Fruit fly (Drosophila melanogaster): ENCODE results near the gene CG13312.
A peak's percentile ranks its signal among the peaks of the same experiment; 100 is the strongest.

Gene CG13312

DNA sequence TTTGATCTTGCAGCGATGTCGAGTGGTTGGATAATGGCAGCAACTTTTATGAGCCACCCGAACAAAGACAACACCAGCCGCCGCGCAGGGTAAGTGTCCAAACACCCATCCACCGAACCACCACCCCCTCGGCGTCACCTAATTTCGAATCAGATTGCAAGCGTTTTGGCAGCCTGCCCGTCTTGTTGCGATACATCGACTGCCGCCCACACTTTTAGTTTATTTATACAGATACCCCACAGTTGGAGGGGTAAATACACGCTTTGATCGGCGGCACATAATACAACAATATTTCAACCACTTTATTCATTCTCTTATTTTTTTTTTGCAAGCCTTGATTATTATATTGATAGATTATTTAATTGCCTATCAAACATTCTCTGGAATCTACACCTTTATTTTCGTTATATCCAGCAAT lies 44.0 kb downstream of the CG13312 start (continued):
- TF ChIP-seq Hr78 (GFP tag; optimal IDR thresholded peaks at IDR 0.05): no peak
- TF ChIP-seq BEAF-32 (GFP tag; optimal IDR thresholded peaks at IDR 0.05): no peak
- TF ChIP-seq her (GFP tag; optimal IDR thresholded peaks at IDR 0.05): no peak
- peak; percentile 60 for TF ChIP-seq gem (tag; optimal IDR thresholded peaks at IDR 0.05)
- TF ChIP-seq Atf6 (GFP tag; IDR thresholded peaks at IDR 0.05): peak; percentile 65; the same call in 1 of the 2 replicates
- peak; percentile 3 for TF ChIP-seq D19A (tag; optimal IDR thresholded peaks at IDR 0.05)
- no peak for TF ChIP-seq CG18764 (GFP tag; optimal IDR thresholded peaks at IDR 0.05)
- no peak for TF ChIP-seq Stat92E (GFP tag; optimal IDR thresholded peaks at IDR 0.05)
- TF ChIP-seq Dll (GFP tag; IDR thresholded peaks at IDR 0.05; ENCODE audit: partially characterized antibody): 0 out of 4 replicates have a peak, but pooled peaks have one; percentile 46
- no peak for TF ChIP-seq MTF-1 (GFP tag; optimal IDR thresholded peaks at IDR 0.05; ENCODE audit: borderline replicate concordance)
- no peak for TF ChIP-seq CG30020 (tag; optimal IDR thresholded peaks at IDR 0.05)
- TF ChIP-seq CG9817 (tag; optimal IDR thresholded peaks at IDR 0.05): peak; percentile 45
- TF ChIP-seq CG12219 (GFP tag; optimal IDR thresholded peaks at IDR 0.05): no peak
- peak; percentile 75 for TF ChIP-seq vvl (GFP tag; IDR thresholded peaks at IDR 0.05)
- peak; percentile 59 for TF ChIP-seq Scr (GFP tag; IDR thresholded peaks at IDR 0.05; ENCODE audit: partially characterized antibody)
- no peak for TF ChIP-seq tup (GFP tag; optimal IDR thresholded peaks at IDR 0.05)
- TF ChIP-seq ash1 (GFP tag; optimal IDR thresholded peaks at IDR 0.05): no peak
- TF ChIP-seq HmgD (GFP tag; optimal IDR thresholded peaks at IDR 0.05): no peak
- TF ChIP-seq CG14014 (GFP tag; IDR thresholded peaks at IDR 0.05): peak; percentile 54; the same call in 1 of the 2 replicates
- TF ChIP-seq CG30431 (GFP tag; optimal IDR thresholded peaks at IDR 0.05): no peak
- peak; percentile 39; the same call in 1 of the 3 replicates for TF ChIP-seq zfh1 (GFP tag; IDR thresholded peaks at IDR 0.05)
- TF ChIP-seq Neu2 (GFP tag; optimal IDR thresholded peaks at IDR 0.05; ENCODE audit: borderline replicate concordance): no peak
- no peak for TF ChIP-seq Lhr (GFP tag; optimal IDR thresholded peaks at IDR 0.05)
- peak; percentile 4 for TF ChIP-seq HLH54F (GFP tag; optimal IDR thresholded peaks at IDR 0.05)
- no peak for TF ChIP-seq CG14710 (tag; optimal IDR thresholded peaks at IDR 0.05)
- TF ChIP-seq HLH4C (GFP tag; IDR thresholded peaks at IDR 0.05; ENCODE audit: partially characterized antibody): 0 out of 3 replicates have a peak, but pooled peaks have one; percentile 37
- no peak for TF ChIP-seq Max (GFP tag; optimal IDR thresholded peaks at IDR 0.05)
- TF ChIP-seq CG11456 (GFP tag; IDR thresholded peaks at IDR 0.05): 0 out of 3 replicates have a peak, but pooled peaks have one; percentile 65
- no peak for TF ChIP-seq HHEX (GFP tag; optimal IDR thresholded peaks at IDR 0.05)
- TF ChIP-seq TFAM (GFP tag; optimal IDR thresholded peaks at IDR 0.05): no peak
- TF ChIP-seq CG1024 (GFP tag; IDR thresholded peaks at IDR 0.05): no peak
- TF ChIP-seq Sox100B (GFP tag; optimal IDR thresholded peaks at IDR 0.05): no peak
- TF ChIP-seq Pdp1 (GFP tag; optimal IDR thresholded peaks at IDR 0.05): peak in 1 of 2 experiments; percentile 84
- TF ChIP-seq CG3407 (GFP tag; optimal IDR thresholded peaks at IDR 0.05): no peak
- TF ChIP-seq Atf-2 (GFP tag; optimal IDR thresholded peaks at IDR 0.05): no peak
- TF ChIP-seq sima (GFP tag; optimal IDR thresholded peaks at IDR 0.05): no peak
- TF ChIP-seq BtbVII (GFP tag; optimal IDR thresholded peaks at IDR 0.05): no peak
- TF ChIP-seq Adf1 (GFP tag; IDR thresholded peaks at IDR 0.05): 0 out of 2 replicates have a peak, but pooled peaks have one; percentile 18
- TF ChIP-seq CG2202 (tag; optimal IDR thresholded peaks at IDR 0.05): no peak
- no peak for TF ChIP-seq CG17359 (tag; optimal IDR thresholded peaks at IDR 0.05)
- no peak for TF ChIP-seq CG12071 (GFP tag; optimal IDR thresholded peaks at IDR 0.05)
- no peak for TF ChIP-seq CG7839 (tag; optimal IDR thresholded peaks at IDR 0.05)
- no peak for TF ChIP-seq Fer1 (GFP tag; optimal IDR thresholded peaks at IDR 0.05)
- TF ChIP-seq ap (GFP tag; IDR thresholded peaks at IDR 0.05): peak; percentile 38; the same call in 1 of the 2 replicates
- no peak for TF ChIP-seq CG2712 (tag; optimal IDR thresholded peaks at IDR 0.05)
- TF ChIP-seq CG6689 (GFP tag; IDR thresholded peaks at IDR 0.05): peak; percentile 59
- TF ChIP-seq gfzf (GFP tag; optimal IDR thresholded peaks at IDR 0.05): no peak
- peak; percentile 50 for TF ChIP-seq lilli (GFP tag; optimal IDR thresholded peaks at IDR 0.05)
- TF ChIP-seq psq (GFP tag; optimal IDR thresholded peaks at IDR 0.05): no peak
